3 worm cellular contexts compared by ENCODE assay signal in the genomic region with DNA sequence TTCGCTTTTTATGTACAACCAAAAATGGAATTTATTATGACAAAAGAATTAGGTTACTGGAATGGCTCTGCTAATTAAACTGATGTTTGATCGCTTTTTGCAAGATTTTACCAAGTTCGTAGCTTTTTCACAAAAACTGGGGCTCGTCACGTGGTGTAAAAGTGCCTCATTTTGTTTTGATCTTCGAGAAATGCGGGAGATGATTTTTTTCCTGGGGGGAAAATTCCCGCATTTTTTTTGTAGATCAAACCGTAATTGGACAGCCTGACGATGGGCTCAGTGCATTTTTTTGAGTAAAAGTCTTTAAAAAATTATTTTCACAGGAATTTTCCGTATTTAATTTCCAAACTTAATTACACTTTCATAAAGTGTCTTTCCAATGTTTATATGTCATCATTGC.
TF ChIP-seq lines count a peak whose summit lies in the region.

No protein-coding gene starts in this region.

TF ChIP-seq in whole organism, L1 larva, 84 proteins besides CTCF, POLR2A, EP300 and RAD21:
- TF ChIP-seq nhr-85 (tag; lab: Kevin White, UChicago) (peak; percentile 21), nhr-11 (tag; optimal IDR thresholded peaks at IDR 0.05; lab: Kevin White, UChicago) (no peak)
TF ChIP-seq in whole organism, L1 larva: peak in this region for 1.

TF ChIP-seq in whole organism, L4 larva, 104 proteins besides CTCF, POLR2A, EP300 and RAD21:
- TF ChIP-seq lin-39 (tag; optimal IDR thresholded peaks at IDR 0.05; lab: Kevin White, UChicago), result no peak
- peak; percentile 45 for TF ChIP-seq aha-1 (tag; lab: Kevin White, UChicago)
- no peak for TF ChIP-seq pqm-1 (tag; optimal IDR thresholded peaks at IDR 0.05; lab: Kevin White, UChicago)
- peak in 1 of 2 experiments; percentile 10 for TF ChIP-seq hif-1 (tag; optimal IDR thresholded peaks at IDR 0.05; lab: Kevin White, UChicago)

TF ChIP-seq in whole organism, young adult, 124 proteins besides CTCF, POLR2A, EP300 and RAD21:
- TF ChIP-seq nfya-2 (GFP tag; IDR thresholded peaks at IDR 0.05; lab: Robert Waterston, UW) (no peak), zfh-2 (GFP tag; conservative IDR thresholded peaks at IDR 0.05; lab: Robert Waterston, UW) (no peak), ceh-91 (GFP tag; IDR thresholded peaks at IDR 0.05; lab: Robert Waterston, UW) (peak; percentile 29; the same call in 1 of the 2 replicates), ceh-27 (GFP tag; optimal IDR thresholded peaks at IDR 0.05; lab: Kevin White, UChicago) (no peak), athp-1 (tag; optimal IDR thresholded peaks at IDR 0.05; lab: Kevin White, UChicago) (no peak), C17E4.6 (GFP tag; IDR thresholded peaks at IDR 0.05; lab: Robert Waterston, UW) (no peak), ceh-58 (GFP tag; IDR thresholded peaks at IDR 0.05; lab: Robert Waterston, UW) (no peak), F23B12.7 (tag; optimal IDR thresholded peaks at IDR 0.05; lab: Kevin White, UChicago; ENCODE audit: insufficient read depth) (no peak), hmg-1.2 (GFP tag; IDR thresholded peaks at IDR 0.05; lab: Robert Waterston, UW) (peak; percentile 23; the same call in 1 of the 2 replicates), bed-1 (GFP tag; IDR thresholded peaks at IDR 0.05; lab: Robert Waterston, UW) (no peak), sea-2 (GFP tag; IDR thresholded peaks at IDR 0.05; lab: Robert Waterston, UW) (no peak), unc-62 (GFP tag; optimal IDR thresholded peaks at IDR 0.05; lab: Kevin White, UChicago) (no peak), ceh-79 (tag; optimal IDR thresholded peaks at IDR 0.05; lab: Kevin White, UChicago) (no peak), ztf-18 (tag; optimal IDR thresholded peaks at IDR 0.05; lab: Kevin White, UChicago) (no peak), rcor-1 (GFP tag; IDR thresholded peaks at IDR 0.05; lab: Robert Waterston, UW) (no peak), lin-40 (tag; optimal IDR thresholded peaks at IDR 0.05; lab: Kevin White, UChicago) (no peak), ZK185.1 (tag; optimal IDR thresholded peaks at IDR 0.05; lab: Kevin White, UChicago; ENCODE audit: poor library complexity, severe bottlenecking) (no peak), F55B11.4 (tag; optimal IDR thresholded peaks at IDR 0.05; lab: Kevin White, UChicago; ENCODE audit: borderline replicate concordance, insufficient read depth) (no peak), D2030.7 (GFP tag; IDR thresholded peaks at IDR 0.05; lab: Robert Waterston, UW) (no peak), efl-1 (GFP tag; optimal IDR thresholded peaks at IDR 0.05; lab: Kevin White, UChicago) (peak; percentile 73), B0336.3 (GFP tag; IDR thresholded peaks at IDR 0.05; lab: Robert Waterston, UW) (no peak), hlh-26 (GFP tag; conservative IDR thresholded peaks at IDR 0.05; lab: Robert Waterston, UW) (no peak), rpc-1 (optimal IDR thresholded peaks at IDR 0.05; lab: Kevin White, UChicago) (no peak), rpc-1 (tag; optimal IDR thresholded peaks at IDR 0.05; lab: Kevin White, UChicago) (no peak), snpc-1.1 (tag; optimal IDR thresholded peaks at IDR 0.05; lab: Kevin White, UChicago; ENCODE audit: insufficient read depth) (no peak), madf-6 (GFP tag; IDR thresholded peaks at IDR 0.05; lab: Robert Waterston, UW) (peak; percentile 85), dpff-1 (tag; optimal IDR thresholded peaks at IDR 0.05; lab: Kevin White, UChicago) (no peak), F57C9.4 (tag; optimal IDR thresholded peaks at IDR 0.05; lab: Kevin White, UChicago) (no peak), mcd-1 (GFP tag; IDR thresholded peaks at IDR 0.05; lab: Robert Waterston, UW) (no peak), madf-8 (GFP tag; conservative IDR thresholded peaks at IDR 0.05; lab: Robert Waterston, UW) (peak; percentile 55), akir-1 (GFP tag; optimal IDR thresholded peaks at IDR 0.05; lab: Kevin White, UChicago) (no peak), somi-1 (GFP tag; optimal IDR thresholded peaks at IDR 0.05; lab: Kevin White, UChicago) (no peak), ztf-25 (GFP tag; IDR thresholded peaks at IDR 0.05; lab: Robert Waterston, UW) (no peak), dpl-1 (GFP tag; optimal IDR thresholded peaks at IDR 0.05; lab: Kevin White, UChicago) (peak; percentile 1), xnd-1 (tag; optimal IDR thresholded peaks at IDR 0.05; lab: Kevin White, UChicago) (peak; percentile 70), F33H1.4 (GFP tag; IDR thresholded peaks at IDR 0.05; lab: Robert Waterston, UW) (peak; percentile 49), ekl-4 (GFP tag; IDR thresholded peaks at IDR 0.05; lab: Robert Waterston, UW) (peak; percentile 26; the same call in 1 of the 2 replicates), F10E7.11 (tag; optimal IDR thresholded peaks at IDR 0.05; lab: Kevin White, UChicago) (no peak)
